Fruit fly (Drosophila melanogaster) whole organism, adult: ENCODE data around the gene mRpL4.
A peak's percentile ranks its signal among the peaks of the same experiment; 100 is the strongest.

Experiments
- CG11617 ChIP-seq: fragments of 200-800 bp; sonication (Bioruptor generic); optimal IDR thresholded peaks from 2 replicates; lab custom pipeline; 2017; ENCODE audit warnings: mild to moderate bottlenecking, missing biosample characterization, missing genetic modification reagents, missing genetic modification characterization
- CG12768 ChIP-seq: fragments of 200-800 bp; sonication (Bioruptor generic); optimal IDR thresholded peaks from 2 replicates; lab custom pipeline; 2017; ENCODE audit warnings: missing biosample characterization, missing genetic modification characterization, mild to moderate bottlenecking, moderate library complexity, missing genetic modification reagents
- CG14711 ChIP-seq: fragments of 200-800 bp; sonication (Bioruptor generic); optimal IDR thresholded peaks from 2 replicates; lab custom pipeline; 2018; ENCODE audit warnings: missing biosample characterization, mild to moderate bottlenecking, missing genetic modification characterization, moderate library complexity
- CG1620 ChIP-seq: fragments of 200-800 bp; sonication (Bioruptor generic); optimal IDR thresholded peaks from 2 replicates; lab custom pipeline; 2016; ENCODE audit warnings: missing biosample characterization, missing genetic modification characterization
- CG33017 ChIP-seq: fragments of 200-800 bp; sonication (Bioruptor generic); optimal IDR thresholded peaks from 2 replicates; lab custom pipeline; 2018; ENCODE audit warnings: missing biosample characterization, mild to moderate bottlenecking, missing genetic modification characterization, moderate library complexity
- CG5204 ChIP-seq: fragments of 200-800 bp; sonication (Bioruptor generic); optimal IDR thresholded peaks from 2 replicates; lab custom pipeline; 2016; ENCODE audit warnings: missing biosample characterization, missing genetic modification characterization
- CG7045 ChIP-seq: fragments of 200-800 bp; sonication (Bioruptor generic); optimal IDR thresholded peaks from 2 replicates; lab custom pipeline; 2017; ENCODE audit warnings: missing biosample characterization, mild to moderate bottlenecking, missing genetic modification characterization
- CG7101 ChIP-seq: fragments of 200-800 bp; sonication (Bioruptor generic); optimal IDR thresholded peaks from 2 replicates; lab custom pipeline; 2018; ENCODE audit warnings: missing biosample characterization, mild to moderate bottlenecking, missing genetic modification characterization, moderate library complexity
- Clk ChIP-seq: fragments of 200-800 bp; sonication (Bioruptor generic); optimal IDR thresholded peaks from 2 replicates; lab custom pipeline; 2017; ENCODE audit warnings: missing biosample characterization, missing genetic modification characterization
- Crg-1 ChIP-seq: fragments of 200-800 bp; sonication (Bioruptor generic); optimal IDR thresholded peaks from 2 replicates; lab custom pipeline; 2016; ENCODE audit warnings: missing biosample characterization, missing genetic modification characterization
- Hr96 ChIP-seq: fragments of 200-800 bp; sonication (Bioruptor generic); optimal IDR thresholded peaks from 2 replicates; lab custom pipeline; 2016; ENCODE audit warnings: missing biosample characterization, missing genetic modification characterization
- Mnt ChIP-seq: fragments of 200-800 bp; sonication (Bioruptor generic); optimal IDR thresholded peaks from 2 replicates; lab custom pipeline; 2016; ENCODE audit warnings: missing biosample characterization, mild to moderate bottlenecking, missing genetic modification characterization
- bab1 ChIP-seq: fragments of 200-800 bp; sonication (Bioruptor generic); optimal IDR thresholded peaks from 3 replicates; lab custom pipeline; 2019; ENCODE audit warnings: missing biosample characterization, mild to moderate bottlenecking, missing genetic modification characterization, moderate library complexity
- cic ChIP-seq: fragments of 200-800 bp; sonication (Bioruptor generic); optimal IDR thresholded peaks from 2 replicates; lab custom pipeline; 2017; ENCODE audit warnings: missing biosample characterization, mild to moderate bottlenecking, missing genetic modification characterization, moderate library complexity
- cnc ChIP-seq, 2 experiments: fragments of >200 bp; optimal IDR thresholded peaks; 2 replicates each; lab custom pipeline; 2017
- kay ChIP-seq: fragments of 200-800 bp; sonication (Bioruptor generic); peaks from one replicate; lab custom pipeline; 2016; ENCODE audit warnings: missing biosample characterization, missing genetic modification characterization, borderline replicate concordance
- ovo ChIP-seq: fragments of 200-800 bp; sonication (Bioruptor generic); optimal IDR thresholded peaks from 2 replicates; lab custom pipeline; 2016; ENCODE audit warnings: missing biosample characterization, missing genetic modification characterization
- pad ChIP-seq: fragments of 200-800 bp; sonication (Bioruptor generic); optimal IDR thresholded peaks from 3 replicates; lab custom pipeline; 2017; ENCODE audit warnings: missing biosample characterization, missing genetic modification characterization, mild to moderate bottlenecking, moderate library complexity, missing genetic modification reagents
- tj ChIP-seq: fragments of 200-800 bp; sonication (Bioruptor generic); optimal IDR thresholded peaks from 3 replicates; lab custom pipeline; 2017; ENCODE audit warnings: missing biosample characterization, mild to moderate bottlenecking, missing genetic modification characterization, moderate library complexity
- toe ChIP-seq: fragments of 200-800 bp; sonication (Bioruptor generic); optimal IDR thresholded peaks from 2 replicates; lab custom pipeline; 2016; ENCODE audit warnings: missing biosample characterization, missing genetic modification characterization

Gene mRpL4

dm6 chr2L:16288393-16288731, 40.6 kb downstream of the mRpL4 start:
- TF ChIP-seq Mnt (GFP tag; lab: Kevin White, UChicago) (no peak), cic (no peak), bab1 (no peak), toe (GFP tag; lab: Kevin White, UChicago) (no peak), CG11617 (GFP tag; lab: Kevin White, UChicago) (no peak), cnc (optimal IDR thresholded peaks at IDR 0.05; lab: Kevin White, UChicago) (no peak), CG7101 (no peak), CG5204 (GFP tag; lab: Kevin White, UChicago) (no peak), Clk (GFP tag; lab: Kevin White, UChicago) (no peak), pad (GFP tag; lab: Kevin White, UChicago) (no peak), CG1620 (GFP tag; lab: Kevin White, UChicago) (no peak), CG12768 (GFP tag; lab: Kevin White, UChicago) (no peak), kay (GFP tag; lab: Kevin White, UChicago) (no peak), CG7045 (GFP tag; lab: Kevin White, UChicago) (no peak), Crg-1 (GFP tag; lab: Kevin White, UChicago) (no peak), CG14711 (tag; lab: Kevin White, UChicago) (no peak), Hr96 (GFP tag; lab: Kevin White, UChicago) (no peak), tj (no peak)

- TF ChIP-seq CG7045 (GFP tag; lab: Kevin White, UChicago), result peak; percentile 67
- peak; percentile 91 for TF ChIP-seq Hr96 (GFP tag; lab: Kevin White, UChicago)
- TF ChIP-seq cic, result peak; percentile 82
- peak; percentile 40 for TF ChIP-seq CG33017 (tag; lab: Kevin White, UChicago)
- peak; percentile 94 for TF ChIP-seq Crg-1 (GFP tag; lab: Kevin White, UChicago)
- no peak for TF ChIP-seq CG5204 (GFP tag; lab: Kevin White, UChicago)
- peak; percentile 73 for TF ChIP-seq CG7101
- TF ChIP-seq CG11617 (GFP tag; lab: Kevin White, UChicago), result peak; percentile 58
- peak; percentile 96 for TF ChIP-seq CG1620 (GFP tag; lab: Kevin White, UChicago)
- peak; percentile 97 for TF ChIP-seq kay (GFP tag; lab: Kevin White, UChicago)
- TF ChIP-seq cnc (optimal IDR thresholded peaks at IDR 0.05; lab: Kevin White, UChicago), result no peak
- TF ChIP-seq Clk (GFP tag; lab: Kevin White, UChicago), result peak; percentile 63
- TF ChIP-seq bab1, result peak; percentile 64
- peak; percentile 93 for TF ChIP-seq ovo
- peak; percentile 77 for TF ChIP-seq CG12768 (GFP tag; lab: Kevin White, UChicago)
- TF ChIP-seq toe (GFP tag; lab: Kevin White, UChicago), result peak; percentile 92
- peak; percentile 73 for TF ChIP-seq pad (GFP tag; lab: Kevin White, UChicago)
- peak; percentile 91 for TF ChIP-seq Mnt (GFP tag; lab: Kevin White, UChicago)
- peak; percentile 60 for TF ChIP-seq tj
- TF ChIP-seq CG14711 (tag; lab: Kevin White, UChicago), result peak; percentile 69
Measured at dm6 chr2L:16287602-16288392, 41.1 kb downstream of the mRpL4 start, which contains the start of the genes crp and pkaap. crp (minus strand) TSS chr2L:16287730. pkaap (plus strand) TSS chr2L:16288290.

dm6 chr2L:16287006-16287601, 41.8 kb downstream of the mRpL4 start:
- TF ChIP-seq ovo (no peak), kay (GFP tag; lab: Kevin White, UChicago) (no peak), Crg-1 (GFP tag; lab: Kevin White, UChicago) (no peak), Clk (GFP tag; lab: Kevin White, UChicago) (no peak), CG1620 (GFP tag; lab: Kevin White, UChicago) (no peak), CG11617 (GFP tag; lab: Kevin White, UChicago) (no peak), tj (no peak), pad (GFP tag; lab: Kevin White, UChicago) (no peak)

dm6 chr2L:16286360-16287005, 42.4 kb downstream of the mRpL4 start:
- TF ChIP-seq pad (GFP tag; lab: Kevin White, UChicago) (peak; percentile 84), CG5204 (GFP tag; lab: Kevin White, UChicago) (peak; percentile 52), tj (peak; percentile 23), cic (peak; percentile 87), Crg-1 (GFP tag; lab: Kevin White, UChicago) (peak; percentile 11), Clk (GFP tag; lab: Kevin White, UChicago) (no peak), cnc (optimal IDR thresholded peaks at IDR 0.05; lab: Kevin White, UChicago) (no peak), kay (GFP tag; lab: Kevin White, UChicago) (peak; percentile 24), CG7101 (peak; percentile 75), CG33017 (tag; lab: Kevin White, UChicago) (peak; percentile 68), toe (GFP tag; lab: Kevin White, UChicago) (no peak), CG12768 (GFP tag; lab: Kevin White, UChicago) (peak; percentile 81), CG14711 (tag; lab: Kevin White, UChicago) (peak; percentile 64), CG1620 (GFP tag; lab: Kevin White, UChicago) (no peak), bab1 (peak; percentile 66), ovo (peak; percentile 51), Hr96 (GFP tag; lab: Kevin White, UChicago) (no peak), CG11617 (GFP tag; lab: Kevin White, UChicago) (peak; percentile 77), Mnt (GFP tag; lab: Kevin White, UChicago) (peak; percentile 29), CG7045 (GFP tag; lab: Kevin White, UChicago) (peak; percentile 57)
